Worm (Caenorhabditis elegans) whole organism, early embryonic: ENCODE results near the gene cest-32.

ENCODE experiments used
- B0310.2 ChIP-seq: sonication (generic microtip); optimal IDR thresholded peaks from 2 replicates; lab custom pipeline; 2016; ENCODE audit warnings: mild to moderate bottlenecking, missing genetic modification characterization, missing compliant biosample characterization
- ama-1 ChIP-seq: fragments of 150-350 bp; optimal IDR thresholded peaks from 2 replicates; lab custom pipeline; 2014
- ceh-13 ChIP-seq: fragments of 200-800 bp; sonication (Bioruptor generic); optimal IDR thresholded peaks from 2 replicates; lab custom pipeline; 2018; ENCODE audit warnings: mild to moderate bottlenecking, missing genetic modification characterization, missing compliant biosample characterization
- ets-7 ChIP-seq: sonication (generic microtip); optimal IDR thresholded peaks from 2 replicates; lab custom pipeline; 2016; ENCODE audit warnings: missing genotype, missing genetic modification characterization, missing compliant biosample characterization
- flt-1 ChIP-seq: fragments of 200-800 bp; sonication (Bioruptor generic); IDR thresholded peaks from 2 replicates; pipeline ENCODE4 v1.3.6; 2022; ENCODE audit warnings: missing genetic modification characterization, missing compliant biosample characterization
- hmg-4 ChIP-seq: fragments of 200-800 bp; sonication (Bioruptor generic); optimal IDR thresholded peaks from 2 replicates; lab custom pipeline; 2018; ENCODE audit warnings: mild to moderate bottlenecking, missing genetic modification characterization, missing compliant biosample characterization
- pes-1 ChIP-seq: fragments of 200-800 bp; sonication (Bioruptor generic); IDR thresholded peaks from 2 replicates; pipeline ENCODE4 v1.3.6; 2022; ENCODE audit warnings: missing genetic modification reagents, missing genetic modification characterization, missing compliant biosample characterization
- scrt-1 ChIP-seq: fragments of 200-800 bp; sonication (Bioruptor generic); IDR thresholded peaks from 2 replicates; pipeline ENCODE4 v1.3.6; 2022; ENCODE audit warnings: missing genetic modification characterization, missing compliant biosample characterization
- tbx-37 ChIP-seq: fragments of 200-800 bp; sonication (Bioruptor generic); conservative IDR thresholded peaks from 2 replicates; pipeline ENCODE4 v1.3.6; 2022; ENCODE audit warnings: missing genetic modification reagents, missing genetic modification characterization, missing compliant biosample characterization
- tra-4 ChIP-seq: sonication (generic microtip); optimal IDR thresholded peaks from 2 replicates; lab custom pipeline; 2017; ENCODE audit warnings: missing genetic modification characterization, missing compliant biosample characterization

ce11 chrV:5194508-5194907 is 39.2 kb downstream of the cest-32 start, which contains the start of gene abu-8:
- TF ChIP-seq hmg-4 (GFP tag; lab: Kevin White, UChicago), result no peak
- no peak for TF ChIP-seq ceh-13 (GFP tag; lab: Kevin White, UChicago)
- no peak for TF ChIP-seq tbx-37 (GFP tag; lab: Robert Waterston, UW)
- TF ChIP-seq B0310.2 (tag; lab: Kevin White, UChicago), result no peak
- no peak for TF ChIP-seq ama-1 (lab: Kevin White, UChicago)
- TF ChIP-seq flt-1 (GFP tag; lab: Robert Waterston, UW), result no peak
- TF ChIP-seq ets-7 (tag; lab: Kevin White, UChicago), result no peak
- TF ChIP-seq pes-1, result no peak
- TF ChIP-seq scrt-1 (GFP tag; lab: Robert Waterston, UW), result no peak
- no peak for TF ChIP-seq tra-4
